Fruit fly (Drosophila melanogaster): ENCODE results near the gene Pits.
A peak's percentile ranks its signal among the peaks of the same experiment; 100 is the strongest.

The Pits gene

dm6 chrX:12574666-12575202, 8.3 kb downstream of the Pits start (continued):
- TF ChIP-seq CG6792 (GFP tag; optimal IDR thresholded peaks at IDR 0.05) = peak; percentile 64
- TF ChIP-seq dsx (GFP tag; optimal IDR thresholded peaks at IDR 0.05; ENCODE audit: poor library complexity, severe bottlenecking) = peak; percentile 88
- peak; percentile 15 for TF ChIP-seq cyc (GFP tag; optimal IDR thresholded peaks at IDR 0.05)
- TF ChIP-seq vri (GFP tag; optimal IDR thresholded peaks at IDR 0.05) = peak; percentile 88
- peak; percentile 77 for TF ChIP-seq Ets96B (tag; optimal IDR thresholded peaks at IDR 0.05)
- TF ChIP-seq svp (GFP tag) = peak; percentile 84
- TF ChIP-seq CG15336 (GFP tag; IDR thresholded peaks at IDR 0.05) = peak; percentile 88
- TF ChIP-seq acj6 (GFP tag; optimal IDR thresholded peaks at IDR 0.05) = peak; percentile 50
- TF ChIP-seq CG6854 (GFP tag; optimal IDR thresholded peaks at IDR 0.05) = peak; percentile 90

dm6 chrX:12568292-12568923, 14.6 kb downstream of the Pits start, which contains the start of gene hwt:
Gene hwt (minus strand): TSS chrX:12568452.
- TF ChIP-seq Sox14 (GFP tag; optimal IDR thresholded peaks at IDR 0.05) (no peak), Met (GFP tag; optimal IDR thresholded peaks at IDR 0.05) (no peak), CG34406 (GFP tag; optimal IDR thresholded peaks at IDR 0.05) (no peak), CG10631 (GFP tag; optimal IDR thresholded peaks at IDR 0.05) (no peak), svp (GFP tag) (no peak), CG16779 (tag; optimal IDR thresholded peaks at IDR 0.05) (no peak), salr (GFP tag; optimal IDR thresholded peaks at IDR 0.05) (no peak), Sox15 (GFP tag; optimal IDR thresholded peaks at IDR 0.05) (no peak), ss (GFP tag; optimal IDR thresholded peaks at IDR 0.05) (no peak), eg (GFP tag; IDR thresholded peaks at IDR 0.05) (no peak), CG11902 (GFP tag; optimal IDR thresholded peaks at IDR 0.05) (no peak), net (GFP tag; optimal IDR thresholded peaks at IDR 0.05) (no peak), OdsH (GFP tag; optimal IDR thresholded peaks at IDR 0.05) (no peak), Hr39 (GFP tag; optimal IDR thresholded peaks at IDR 0.05) (no peak), spab (GFP tag; optimal IDR thresholded peaks at IDR 0.05) (no peak), fkh (GFP tag; optimal IDR thresholded peaks at IDR 0.05) (no peak), pdm3 (GFP tag; optimal IDR thresholded peaks at IDR 0.05) (no peak), CG9139 (GFP tag; optimal IDR thresholded peaks at IDR 0.05) (no peak)

dm6 chrX:12567663-12568062, 15.3 kb downstream of the Pits start:
- TF ChIP-seq cyc (GFP tag; optimal IDR thresholded peaks at IDR 0.05) (peak; percentile 33), CG6792 (GFP tag; optimal IDR thresholded peaks at IDR 0.05) (peak; percentile 62), achi (GFP tag; optimal IDR thresholded peaks at IDR 0.05) (peak; percentile 75), CG15336 (GFP tag; IDR thresholded peaks at IDR 0.05) (peak; percentile 85), pdm3 (GFP tag; optimal IDR thresholded peaks at IDR 0.05) (peak; percentile 36), svp (GFP tag) (peak; percentile 72), dsx (GFP tag; optimal IDR thresholded peaks at IDR 0.05; ENCODE audit: poor library complexity, severe bottlenecking) (peak; percentile 66), CG3032 (tag; optimal IDR thresholded peaks at IDR 0.05) (peak; percentile 68), Sox102F (GFP tag; optimal IDR thresholded peaks at IDR 0.05) (peak; percentile 40), CG7368 (GFP tag; optimal IDR thresholded peaks at IDR 0.05) (peak; percentile 39), esn (GFP tag; optimal IDR thresholded peaks at IDR 0.05) (peak; percentile 68), CG11902 (GFP tag; optimal IDR thresholded peaks at IDR 0.05) (peak; percentile 21), CG9139 (GFP tag; optimal IDR thresholded peaks at IDR 0.05) (peak; percentile 48), CG8119 (GFP tag; IDR thresholded peaks at IDR 0.05) (peak; percentile 83; the same call in 2 of the 3 replicates), Eip78C (GFP tag) (peak; percentile 81), Eip93F (GFP tag; optimal IDR thresholded peaks at IDR 0.05) (no peak), ss (GFP tag; optimal IDR thresholded peaks at IDR 0.05) (peak; percentile 50 to 71), CG11294 (GFP tag; IDR thresholded peaks at IDR 0.05) (peak; percentile 67), CG8319 (GFP tag; optimal IDR thresholded peaks at IDR 0.05) (peak; percentile 33), CG1621 (tag; optimal IDR thresholded peaks at IDR 0.05) (peak; percentile 27), fd59A (GFP tag; optimal IDR thresholded peaks at IDR 0.05) (peak; percentile 27), Blimp-1 (GFP tag; optimal IDR thresholded peaks at IDR 0.05) (peak; percentile 7), topi (GFP tag; optimal IDR thresholded peaks at IDR 0.05) (peak; percentile 35), Eip75B (GFP tag; optimal IDR thresholded peaks at IDR 0.05) (peak; percentile 29), CG3919 (GFP tag; optimal IDR thresholded peaks at IDR 0.05) (peak; percentile 65), vri (GFP tag; optimal IDR thresholded peaks at IDR 0.05) (peak; percentile 28), CG11762 (GFP tag; optimal IDR thresholded peaks at IDR 0.05; ENCODE audit: insufficient read depth) (peak; percentile 32), OdsH (GFP tag; optimal IDR thresholded peaks at IDR 0.05) (peak; percentile 76), CG6854 (GFP tag; optimal IDR thresholded peaks at IDR 0.05) (peak; percentile 44), net (GFP tag; optimal IDR thresholded peaks at IDR 0.05) (peak; percentile 56), eg (GFP tag; IDR thresholded peaks at IDR 0.05) (peak; percentile 82), lz (GFP tag; optimal IDR thresholded peaks at IDR 0.05) (peak; percentile 13), CG4318 (GFP tag; optimal IDR thresholded peaks at IDR 0.05) (peak; percentile 50)

Data from whole organism, prepupa.